Fruit fly (Drosophila melanogaster) whole organism, embryonic: ENCODE data around the gene CG17121.

Experiments
- Atf-2 ChIP-seq: fragments of 200-800 bp; sonication (Bioruptor generic); optimal IDR thresholded peaks from 2 replicates; lab custom pipeline; 2016; ENCODE audit warnings: missing biosample characterization, missing genetic modification characterization
- CG10654 ChIP-seq: fragments of 200-800 bp; sonication (Bioruptor generic); optimal IDR thresholded peaks from 2 replicates; lab custom pipeline; 2016; ENCODE audit warnings: missing biosample characterization, missing genetic modification characterization
- CG11085 ChIP-seq: fragments of 200-800 bp; sonication (Bioruptor generic); IDR thresholded peaks from 2 replicates; pipeline ENCODE4 v1.3.6; 2022; ENCODE audit warnings: missing biosample characterization, missing genetic modification characterization
- CG11093 ChIP-seq: fragments of 200-800 bp; sonication (Bioruptor generic); IDR thresholded peaks from 3 replicates; pipeline ENCODE4 v1.3.6; 2022; ENCODE audit warnings: missing biosample characterization, missing genetic modification characterization
- CG11560 ChIP-seq: fragments of 200-800 bp; sonication (Bioruptor generic); IDR thresholded peaks from 3 replicates; pipeline ENCODE4 v1.3.6; 2022; ENCODE audit warnings: missing biosample characterization, missing genetic modification characterization
- CG12236 ChIP-seq: fragments of 200-800 bp; sonication (Bioruptor generic); optimal IDR thresholded peaks from 2 replicates; lab custom pipeline; 2016; ENCODE audit warnings: missing biosample characterization, missing genetic modification characterization
- CG13624 ChIP-seq: fragments of 200-800 bp; sonication (Bioruptor generic); optimal IDR thresholded peaks from 2 replicates; lab custom pipeline; 2016; ENCODE audit warnings: missing biosample characterization, missing genetic modification characterization
- CG13894 ChIP-seq: fragments of 200-800 bp; sonication (Bioruptor generic); optimal IDR thresholded peaks from 3 replicates; lab custom pipeline; 2018; ENCODE audit warnings: missing biosample characterization, mild to moderate bottlenecking, missing genetic modification characterization, moderate library complexity
- CG15073 ChIP-seq: fragments of 200-800 bp; sonication (Bioruptor generic); optimal IDR thresholded peaks from 2 replicates; lab custom pipeline; 2016; ENCODE audit warnings: missing biosample characterization, missing genetic modification characterization
- CG15479 ChIP-seq: fragments of 200-800 bp; sonication (Bioruptor generic); optimal IDR thresholded peaks from 3 replicates; lab custom pipeline; 2019; ENCODE audit warnings: missing biosample characterization, mild to moderate bottlenecking, missing genetic modification characterization, moderate library complexity
- CG16863 ChIP-seq: fragments of 200-800 bp; sonication (Bioruptor generic); optimal IDR thresholded peaks from 3 replicates; lab custom pipeline; 2016; ENCODE audit warnings: missing biosample characterization, missing genetic modification characterization
- CG17186 ChIP-seq: fragments of 200-800 bp; sonication (Bioruptor generic); optimal IDR thresholded peaks from 3 replicates; lab custom pipeline; 2017; ENCODE audit warnings: missing biosample characterization, missing genetic modification reagents, missing genetic modification characterization
- CG17361 ChIP-seq: fragments of 200-800 bp; sonication (Bioruptor generic); IDR thresholded peaks from 3 replicates; pipeline ENCODE4 v1.3.6; 2022; ENCODE audit warnings: missing biosample characterization, missing genetic modification characterization
- CG17829 ChIP-seq: fragments of 200-800 bp; optimal IDR thresholded peaks from 2 replicates; lab custom pipeline; 2019; ENCODE audit warnings: missing biosample characterization, mild to moderate bottlenecking, missing genetic modification characterization, moderate library complexity
- CG1832 ChIP-seq: fragments of 200-800 bp; sonication (Bioruptor generic); optimal IDR thresholded peaks from 2 replicates; lab custom pipeline; 2017; ENCODE audit warnings: missing biosample characterization, mild to moderate bottlenecking, missing genetic modification characterization, inconsistent platforms
- CG2199 ChIP-seq: fragments of 200-800 bp; sonication (Bioruptor generic); IDR thresholded peaks from 3 replicates; pipeline ENCODE4 v1.3.6; 2022; ENCODE audit warnings: missing biosample characterization, missing genetic modification characterization
- CG30020 ChIP-seq: fragments of 200-800 bp; optimal IDR thresholded peaks from 2 replicates; lab custom pipeline; 2019; ENCODE audit warnings: missing biosample characterization, mild to moderate bottlenecking, missing genetic modification characterization, moderate library complexity
- CG6272 ChIP-seq: fragments of 200-800 bp; sonication (Bioruptor generic); IDR thresholded peaks from 2 replicates; pipeline ENCODE4 v1.3.6; 2022; ENCODE audit warnings: missing biosample characterization, missing genetic modification characterization
- CG6765 ChIP-seq: fragments of 200-800 bp; sonication (Bioruptor generic); optimal IDR thresholded peaks from 3 replicates; lab custom pipeline; 2017; ENCODE audit warnings: missing biosample characterization, mild to moderate bottlenecking, missing genetic modification characterization
- CG9727 ChIP-seq: fragments of 200-800 bp; sonication (Bioruptor generic); optimal IDR thresholded peaks from 3 replicates; lab custom pipeline; 2017; ENCODE audit warnings: missing biosample characterization, mild to moderate bottlenecking, missing genetic modification characterization
- CG9932 ChIP-seq: fragments of 200-800 bp; sonication (Bioruptor generic); IDR thresholded peaks from 2 replicates; pipeline ENCODE4 v1.3.6; 2022; ENCODE audit warnings: missing biosample characterization, missing genetic modification characterization
- Chrac-16 ChIP-seq: fragments of 200-800 bp; sonication (Bioruptor generic); optimal IDR thresholded peaks from 3 replicates; lab custom pipeline; 2016; ENCODE audit warnings: missing biosample characterization, missing genetic modification characterization
- Dip2 ChIP-seq: fragments of 200-800 bp; sonication (Bioruptor generic); IDR thresholded peaks from 2 replicates; pipeline ENCODE4 v1.3.6; 2022; ENCODE audit warnings: missing biosample characterization, missing genetic modification characterization
- Drgx ChIP-seq: fragments of 200-800 bp; sonication (Bioruptor generic); IDR thresholded peaks from 2 replicates; pipeline ENCODE4 v1.3.6; 2022; ENCODE audit warnings: missing biosample characterization, missing genetic modification characterization
- E2f2 ChIP-seq: fragments of 200-800 bp; sonication (Bioruptor generic); IDR thresholded peaks from 2 replicates; pipeline ENCODE4 v1.3.6; 2022; ENCODE audit warnings: missing biosample characterization, missing genetic modification characterization
- Fer1 ChIP-seq: fragments of 200-800 bp; sonication (Bioruptor generic); optimal IDR thresholded peaks from 2 replicates; lab custom pipeline; 2017; ENCODE audit warnings: missing biosample characterization, mild to moderate bottlenecking, missing genetic modification characterization
- Fer2 ChIP-seq: fragments of 200-800 bp; sonication (Bioruptor generic); optimal IDR thresholded peaks from 2 replicates; lab custom pipeline; 2018; ENCODE audit warnings: missing biosample characterization, mild to moderate bottlenecking, missing genetic modification characterization, moderate library complexity
- Hmx ChIP-seq: fragments of 200-800 bp; sonication (Bioruptor generic); optimal IDR thresholded peaks from 2 replicates; lab custom pipeline; 2016; ENCODE audit warnings: missing biosample characterization, missing genetic modification characterization
- Med ChIP-seq: fragments of 200-800 bp; sonication (Bioruptor generic); peaks from one replicate; lab custom pipeline; 2016; ENCODE audit warnings: missing biosample characterization, missing genetic modification characterization, mild to moderate bottlenecking, inconsistent platforms, moderate library complexity
- Neu2 ChIP-seq: fragments of 200-800 bp; sonication (Bioruptor generic); optimal IDR thresholded peaks from 3 replicates; lab custom pipeline; 2016; ENCODE audit warnings: missing biosample characterization, missing genetic modification characterization, borderline replicate concordance
- Pdp1 ChIP-seq, 2 experiments: fragments of 200-800 bp; sonication (Bioruptor generic); optimal IDR thresholded peaks; 3 replicates each; lab custom pipeline; 2016; ENCODE audit warnings: missing biosample characterization in 2 of 2, missing genetic modification characterization in 2 of 2, mild to moderate bottlenecking in 1 of 2, moderate library complexity in 1 of 2
- Sox100B ChIP-seq: fragments of 200-800 bp; sonication (Bioruptor generic); optimal IDR thresholded peaks from 3 replicates; lab custom pipeline; 2018; ENCODE audit warnings: missing biosample characterization, mild to moderate bottlenecking, missing genetic modification characterization
- Sry-δ ChIP-seq: fragments of 200-800 bp; sonication (Bioruptor generic); optimal IDR thresholded peaks from 2 replicates; lab custom pipeline; 2016; ENCODE audit warnings: missing biosample characterization, missing genetic modification characterization
- Stat92E ChIP-seq, 3 experiments: fragments of >200 bp in 2 of 3; fragments of 200-800 bp in 1 of 3; sonication (Bioruptor generic) in 1 of 3; optimal IDR thresholded peaks; 2 replicates each; lab custom pipeline; 2017 to 2019; ENCODE audit warnings: missing biosample characterization in 3 of 3, missing genetic modification characterization in 3 of 3, mild to moderate bottlenecking in 1 of 3, moderate library complexity in 1 of 3
- ap ChIP-seq: fragments of 200-800 bp; sonication (Bioruptor generic); IDR thresholded peaks from 2 replicates; pipeline ENCODE4 v1.3.6; 2022; ENCODE audit warnings: missing biosample characterization, missing genetic modification characterization
- cwo ChIP-seq: fragments of 200-800 bp; sonication (Bioruptor generic); optimal IDR thresholded peaks from 3 replicates; lab custom pipeline; 2017; ENCODE audit warnings: missing biosample characterization, missing genetic modification characterization, mild to moderate bottlenecking, moderate library complexity, missing genetic modification reagents
- dmrt99B ChIP-seq: fragments of 200-800 bp; sonication (Bioruptor generic); optimal IDR thresholded peaks from 2 replicates; lab custom pipeline; 2018; ENCODE audit warnings: missing biosample characterization, mild to moderate bottlenecking, missing genetic modification characterization, moderate library complexity
- exex ChIP-seq: fragments of 200-800 bp; sonication (Bioruptor generic); optimal IDR thresholded peaks from 4 replicates; lab custom pipeline; 2018; ENCODE audit warnings: missing biosample characterization, mild to moderate bottlenecking, missing genetic modification characterization, moderate library complexity
- gcm2 ChIP-seq: fragments of 200-800 bp; sonication (Bioruptor generic); optimal IDR thresholded peaks from 2 replicates; lab custom pipeline; 2016; ENCODE audit warnings: missing biosample characterization, missing genetic modification characterization
- gfzf ChIP-seq: fragments of 200-800 bp; sonication (Bioruptor generic); optimal IDR thresholded peaks from 2 replicates; lab custom pipeline; 2016; ENCODE audit warnings: missing biosample characterization, mild to moderate bottlenecking, missing genetic modification characterization, moderate library complexity
- kah ChIP-seq: fragments of 200-800 bp; sonication (Bioruptor generic); optimal IDR thresholded peaks from 2 replicates; lab custom pipeline; 2018; ENCODE audit warnings: missing biosample characterization, mild to moderate bottlenecking, missing genetic modification characterization
- nmo ChIP-seq: fragments of 200-800 bp; sonication (Bioruptor generic); optimal IDR thresholded peaks from 2 replicates; lab custom pipeline; 2018; ENCODE audit warnings: missing biosample characterization, mild to moderate bottlenecking, missing genetic modification characterization, moderate library complexity
- nom ChIP-seq: fragments of 200-800 bp; sonication (Bioruptor generic); optimal IDR thresholded peaks from 2 replicates; lab custom pipeline; 2017; ENCODE audit warnings: missing biosample characterization, missing genetic modification characterization, mild to moderate bottlenecking, moderate library complexity, missing genetic modification reagents
- p53 ChIP-seq: fragments of 200-800 bp; sonication (Bioruptor generic); optimal IDR thresholded peaks from 2 replicates; lab custom pipeline; 2016; ENCODE audit warnings: missing biosample characterization, missing genetic modification characterization
- pfk ChIP-seq: fragments of 200-800 bp; sonication (Bioruptor generic); optimal IDR thresholded peaks from 2 replicates; lab custom pipeline; 2018; ENCODE audit warnings: missing biosample characterization, mild to moderate bottlenecking, missing genetic modification characterization, moderate library complexity
- salm ChIP-seq: fragments of 200-800 bp; sonication (Bioruptor generic); optimal IDR thresholded peaks from 2 replicates; lab custom pipeline; 2018; ENCODE audit warnings: missing biosample characterization, mild to moderate bottlenecking, missing genetic modification characterization
- sob ChIP-seq: fragments of 200-800 bp; sonication (Bioruptor generic); IDR thresholded peaks from 2 replicates; pipeline ENCODE4 v1.3.6; 2022; ENCODE audit warnings: missing biosample characterization, missing genetic modification characterization
- sr ChIP-seq: fragments of 200-800 bp; sonication (Bioruptor generic); IDR thresholded peaks from 3 replicates; pipeline ENCODE4 v1.3.6; 2022; ENCODE audit warnings: missing biosample characterization, missing genetic modification characterization
- ssp ChIP-seq: fragments of 200-800 bp; sonication (Bioruptor generic); IDR thresholded peaks from 2 replicates; pipeline ENCODE4 v1.3.6; 2022; ENCODE audit warnings: missing biosample characterization, missing genetic modification characterization
- twi ChIP-seq: fragments of 200-800 bp; optimal IDR thresholded peaks from 2 replicates; lab custom pipeline; 2019; ENCODE audit warnings: missing biosample characterization, mild to moderate bottlenecking, missing genetic modification characterization, moderate library complexity
- vvl ChIP-seq: fragments of 200-800 bp; sonication (Bioruptor generic); IDR thresholded peaks from 2 replicates; pipeline ENCODE4 v1.3.6; 2022; ENCODE audit warnings: missing biosample characterization, missing genetic modification characterization
- zfh1 ChIP-seq: fragments of 200-800 bp; sonication (Bioruptor generic); IDR thresholded peaks from 3 replicates; pipeline ENCODE4 v1.3.6; 2022; ENCODE audit warnings: missing biosample characterization, missing genetic modification characterization

The CG17121 gene

dm6 chr3R:23061209-23061608, 13.2 kb upstream of the CG17121 start, which contains the start of the genes sav and Ublcp1 (continued):
- TF ChIP-seq CG13624 = no peak
- peak; percentile 35 for TF ChIP-seq vvl
- TF ChIP-seq Chrac-16 (GFP tag; lab: Kevin White, UChicago) = peak; percentile 17
- no peak for TF ChIP-seq sr
- no peak for TF ChIP-seq CG11085 (GFP tag; lab: Robert Waterston, UW)
- TF ChIP-seq pfk = no peak
- no peak for TF ChIP-seq CG1832 (GFP tag; lab: Kevin White, UChicago)
- no peak for TF ChIP-seq zfh1 (GFP tag; lab: Robert Waterston, UW)
- TF ChIP-seq CG10654 (GFP tag; lab: Kevin White, UChicago) = no peak
- no peak for TF ChIP-seq CG13894 (tag; lab: Kevin White, UChicago)
- no peak for TF ChIP-seq Stat92E (GFP tag; optimal IDR thresholded peaks at IDR 0.05; lab: Kevin White, UChicago)
- no peak for TF ChIP-seq nom (GFP tag; lab: Kevin White, UChicago)
- no peak for TF ChIP-seq CG17361 (GFP tag; lab: Robert Waterston, UW)
- no peak for TF ChIP-seq exex (tag; lab: Kevin White, UChicago)
- no peak for TF ChIP-seq Drgx (GFP tag; lab: Robert Waterston, UW)
- no peak for TF ChIP-seq CG15479
- no peak for TF ChIP-seq Neu2 (GFP tag; lab: Kevin White, UChicago)
- TF ChIP-seq CG16863 (GFP tag; lab: Kevin White, UChicago) = no peak
- peak; percentile 60 for TF ChIP-seq gfzf (GFP tag; lab: Kevin White, UChicago)
- no peak for TF ChIP-seq CG6765 (GFP tag; lab: Kevin White, UChicago)
- no peak for TF ChIP-seq Fer2 (tag; lab: Kevin White, UChicago)
- TF ChIP-seq p53 (GFP tag; lab: Kevin White, UChicago) = no peak
- TF ChIP-seq CG11560 (tag; lab: Robert Waterston, UW) = no peak
- no peak for TF ChIP-seq gcm2
- TF ChIP-seq Sry-δ (GFP tag; lab: Kevin White, UChicago) = peak; percentile 50
- no peak for TF ChIP-seq Dip2 (GFP tag; lab: Robert Waterston, UW)
- no peak for TF ChIP-seq Pdp1 (GFP tag; optimal IDR thresholded peaks at IDR 0.05; lab: Kevin White, UChicago)
- peak; percentile 18 for TF ChIP-seq Med (GFP tag; lab: Kevin White, UChicago)
- peak; percentile 41 for TF ChIP-seq Fer1 (GFP tag; lab: Kevin White, UChicago)
- peak; percentile 19; the same call in 1 of the 2 replicates for TF ChIP-seq CG6272 (GFP tag; lab: Robert Waterston, UW)
- no peak for TF ChIP-seq Sox100B (GFP tag; lab: Kevin White, UChicago)
- TF ChIP-seq E2f2 (GFP tag; lab: Robert Waterston, UW) = peak; percentile 54
- no peak for TF ChIP-seq salm (tag; lab: Kevin White, UChicago)
- no peak for TF ChIP-seq CG12236 (GFP tag; lab: Kevin White, UChicago)
- TF ChIP-seq Atf-2 (GFP tag; lab: Kevin White, UChicago) = no peak
- TF ChIP-seq ssp = 0 out of 2 replicates have a peak, but pooled peaks have one; percentile 15
- peak; percentile 53 for TF ChIP-seq CG17829 (tag; lab: Kevin White, UChicago)
- no peak for TF ChIP-seq CG11093 (GFP tag; lab: Robert Waterston, UW)
- peak; percentile 44 for TF ChIP-seq CG9727 (GFP tag; lab: Kevin White, UChicago)
- TF ChIP-seq sob = 0 out of 2 replicates have a peak, but pooled peaks have one; percentile 19
- TF ChIP-seq cwo (GFP tag; lab: Kevin White, UChicago) = no peak
- TF ChIP-seq twi (tag; lab: Kevin White, UChicago) = peak; percentile 16
- no peak for TF ChIP-seq dmrt99B (tag; lab: Kevin White, UChicago)
- TF ChIP-seq CG15073 (GFP tag; lab: Kevin White, UChicago) = no peak
- no peak for TF ChIP-seq kah (GFP tag; lab: Kevin White, UChicago)
- TF ChIP-seq nmo (GFP tag; lab: Kevin White, UChicago) = peak; percentile 64
- peak; percentile 41; the same call in 1 of the 2 replicates for TF ChIP-seq CG9932 (GFP tag; lab: Robert Waterston, UW)
- TF ChIP-seq CG30020 (tag; lab: Kevin White, UChicago) = peak; percentile 43
- no peak for TF ChIP-seq CG2199 (GFP tag; lab: Robert Waterston, UW)
- TF ChIP-seq ap (GFP tag; lab: Robert Waterston, UW) = no peak
- TF ChIP-seq Hmx = no peak
- TF ChIP-seq CG17186 = no peak
